Fruit fly (Drosophila melanogaster) whole organism, wandering third instar larva: Measurements from ENCODE around the gene CG11912.

Experiments
- Abd-B ChIP-seq: fragments of >200 bp; optimal IDR thresholded peaks from 2 replicates; lab custom pipeline; 2017; ENCODE audit warnings: missing biosample characterization, missing genetic modification characterization
- CG32264 ChIP-seq: fragments of 200-800 bp; sonication (Bioruptor generic); optimal IDR thresholded peaks from 2 replicates; lab custom pipeline; 2016; ENCODE audit warnings: missing biosample characterization, missing genetic modification characterization
- CrebA ChIP-seq: fragments of 200-800 bp; sonication (Bioruptor generic); optimal IDR thresholded peaks from 2 replicates; lab custom pipeline; 2016; ENCODE audit warnings: missing biosample characterization, mild to moderate bottlenecking, missing genetic modification characterization, borderline replicate concordance
- Dif ChIP-seq: fragments of 200-275, 200-300 bp; sonication (Bioruptor generic); optimal IDR thresholded peaks from 2 replicates; lab custom pipeline; 2018; ENCODE audit warnings: missing biosample characterization, missing genetic modification characterization; ENCODE audit not compliant: partially characterized antibody
- Hnf4 ChIP-seq: fragments of 200-800 bp; sonication (Bioruptor generic); optimal IDR thresholded peaks from 2 replicates; lab custom pipeline; 2016; ENCODE audit warnings: missing biosample characterization, mild to moderate bottlenecking, missing genetic modification characterization
- Hr83 ChIP-seq: fragments of 200-300 bp; sonication (Bioruptor generic); optimal IDR thresholded peaks from 2 replicates; lab custom pipeline; 2016; ENCODE audit warnings: missing biosample characterization, mild to moderate bottlenecking, missing genetic modification characterization, moderate library complexity; ENCODE audit not compliant: poor library complexity, severe bottlenecking
- Jra ChIP-seq: sonication (Bioruptor generic); optimal IDR thresholded peaks from 2 replicates; lab custom pipeline; 2016; ENCODE audit warnings: missing biosample characterization, missing genetic modification characterization
- Myc ChIP-seq: fragments of >200 bp; optimal IDR thresholded peaks from 2 replicates; lab custom pipeline; 2017
- N ChIP-seq: fragments of >200 bp; optimal IDR thresholded peaks from 2 replicates; lab custom pipeline; 2018; ENCODE audit warnings: missing biosample characterization, missing external identifiers, missing genetic modification characterization
- OdsH ChIP-seq: fragments of 200-800 bp; sonication (Bioruptor generic); optimal IDR thresholded peaks from 2 replicates; lab custom pipeline; 2016; ENCODE audit warnings: missing biosample characterization, mild to moderate bottlenecking, missing genetic modification characterization
- Rel ChIP-seq, 2 experiments: fragments of 200-800 bp; sonication (Bioruptor generic) in 1 of 2; optimal IDR thresholded peaks; 2 replicates in 1 of 2; 3 replicates in 1 of 2; lab custom pipeline; 2016 to 2019; ENCODE audit warnings: mild to moderate bottlenecking in 2 of 2, missing biosample characterization in 2 of 2, missing genetic modification characterization in 2 of 2, moderate library complexity in 1 of 2
- Vsx2 ChIP-seq: fragments of 200-300, 225-300 bp; sonication (Bioruptor generic); optimal IDR thresholded peaks from 2 replicates; lab custom pipeline; 2018; ENCODE audit warnings: missing biosample characterization, missing genetic modification characterization; ENCODE audit not compliant: partially characterized antibody
- br ChIP-seq: fragments of 200-800 bp; sonication (Bioruptor generic); optimal IDR thresholded peaks from 2 replicates; lab custom pipeline; 2016; ENCODE audit warnings: missing biosample characterization, missing genetic modification characterization
- brk ChIP-seq: fragments of 200-800 bp; sonication (Bioruptor generic); optimal IDR thresholded peaks from 2 replicates; lab custom pipeline; 2016; ENCODE audit warnings: missing biosample characterization, mild to moderate bottlenecking, missing genetic modification characterization
- dl ChIP-seq, 2 experiments: fragments of 175-275, 200-275 bp in 1 of 2; fragments of 200-275 bp in 1 of 2; sonication (Bioruptor generic); optimal IDR thresholded peaks; lab custom pipeline; 2018; ENCODE audit warnings: mild to moderate bottlenecking in 2 of 2, missing biosample characterization in 2 of 2, missing genetic modification characterization in 2 of 2, moderate library complexity in 2 of 2; ENCODE audit not compliant: partially characterized antibody in 2 of 2, insufficient read depth in 1 of 2
- dmrt93B ChIP-seq: fragments of 200-800 bp; sonication (Bioruptor generic); optimal IDR thresholded peaks from 2 replicates; lab custom pipeline; 2018; ENCODE audit warnings: missing biosample characterization, mild to moderate bottlenecking, missing genetic modification characterization
- dsf ChIP-seq: sonication (Bioruptor generic); optimal IDR thresholded peaks from 2 replicates; lab custom pipeline; 2016; ENCODE audit warnings: missing biosample characterization, missing genetic modification characterization, borderline replicate concordance
- ey ChIP-seq: fragments of 200-800 bp; sonication (Bioruptor generic); optimal IDR thresholded peaks from 2 replicates; lab custom pipeline; 2016; ENCODE audit warnings: missing biosample characterization, missing genetic modification characterization
- foxo ChIP-seq, 2 experiments: fragments of 200-800 bp; sonication (Bioruptor generic); optimal IDR thresholded peaks; 2 replicates in 1 of 2; 3 replicates in 1 of 2; lab custom pipeline; 2016 to 2017; ENCODE audit warnings: missing biosample characterization in 2 of 2, missing genetic modification characterization in 2 of 2
- fru ChIP-seq: fragments of 200-800 bp; sonication (Bioruptor generic); optimal IDR thresholded peaks from 3 replicates; lab custom pipeline; 2016; ENCODE audit warnings: missing biosample characterization, mild to moderate bottlenecking, missing genetic modification characterization
- h ChIP-seq: fragments of 200-800 bp; sonication (Bioruptor generic); optimal IDR thresholded peaks from 3 replicates; lab custom pipeline; 2016; ENCODE audit warnings: missing biosample characterization, mild to moderate bottlenecking, missing genetic modification characterization
- lola ChIP-seq: fragments of >200 bp; optimal IDR thresholded peaks from 2 replicates; lab custom pipeline; 2017; ENCODE audit warnings: missing biosample characterization, missing genetic modification characterization
- pan ChIP-seq: fragments of >200 bp; optimal IDR thresholded peaks from 2 replicates; lab custom pipeline; 2017
- psq ChIP-seq: fragments of 200-800 bp; sonication (Bioruptor generic); optimal IDR thresholded peaks from 3 replicates; lab custom pipeline; 2017; ENCODE audit warnings: missing biosample characterization, mild to moderate bottlenecking, missing genetic modification characterization, moderate library complexity
- rgr ChIP-seq: fragments of 200-800 bp; sonication (Bioruptor generic); optimal IDR thresholded peaks from 3 replicates; lab custom pipeline; 2016; ENCODE audit warnings: missing biosample characterization, mild to moderate bottlenecking, missing genetic modification characterization
- sage ChIP-seq: fragments of 200-800 bp; sonication (Bioruptor generic); optimal IDR thresholded peaks from 2 replicates; lab custom pipeline; 2016; ENCODE audit warnings: missing biosample characterization, mild to moderate bottlenecking, missing genetic modification characterization
- sv ChIP-seq: fragments of 200-800 bp; sonication (Bioruptor generic); optimal IDR thresholded peaks from 3 replicates; lab custom pipeline; 2016; ENCODE audit warnings: missing biosample characterization, missing genetic modification characterization
- tai ChIP-seq: sonication (Bioruptor generic); optimal IDR thresholded peaks from 2 replicates; lab custom pipeline; 2016; ENCODE audit warnings: missing biosample characterization, missing genetic modification characterization
- usp ChIP-seq: fragments of >200 bp; optimal IDR thresholded peaks from 2 replicates; lab custom pipeline; 2017; ENCODE audit warnings: missing biosample characterization, missing genetic modification characterization

Gene CG11912

dm6 chr2L:305646-306045, 13.4 kb downstream of the CG11912 start, which contains the start of gene Plc21C (continued):
- TF ChIP-seq CrebA (GFP tag; lab: Kevin White, UChicago) (no peak), br (GFP tag; lab: Kevin White, UChicago) (peak; percentile 42), sage (no peak), lola (GFP tag; lab: Kevin White, UChicago) (no peak), rgr (GFP tag; lab: Kevin White, UChicago) (peak; percentile 14), Abd-B (GFP tag; lab: Kevin White, UChicago) (no peak), Vsx2 (no peak), dmrt93B (GFP tag; lab: Kevin White, UChicago) (no peak), Rel (GFP tag; optimal IDR thresholded peaks at IDR 0.05; lab: Kevin White, UChicago) (no peak), Rel (tag; optimal IDR thresholded peaks at IDR 0.05; lab: Kevin White, UChicago) (peak; percentile 54)

dm6 chr2L:305198-305597, 13.9 kb downstream of the CG11912 start:
- no peak for TF ChIP-seq brk
- TF ChIP-seq tai (GFP tag; lab: Kevin White, UChicago): no peak
- TF ChIP-seq br (GFP tag; lab: Kevin White, UChicago): no peak
- TF ChIP-seq sv (GFP tag; lab: Kevin White, UChicago): no peak
- no peak for TF ChIP-seq Myc (lab: Kevin White, UChicago)
- no peak for TF ChIP-seq dl (GFP tag; optimal IDR thresholded peaks at IDR 0.05; lab: Kevin White, UChicago; ENCODE audit: insufficient read depth in 1 of 2, partially characterized antibody in 2 of 2)
- no peak for TF ChIP-seq dsf (GFP tag; lab: Kevin White, UChicago)
- no peak for TF ChIP-seq Hnf4 (GFP tag; lab: Kevin White, UChicago)
- no peak for TF ChIP-seq CG32264
- TF ChIP-seq lola (GFP tag; lab: Kevin White, UChicago): no peak
- TF ChIP-seq psq: no peak
- no peak for TF ChIP-seq CrebA (GFP tag; lab: Kevin White, UChicago)
- no peak for TF ChIP-seq Abd-B (GFP tag; lab: Kevin White, UChicago)
- no peak for TF ChIP-seq N (GFP tag; lab: Kevin White, UChicago)
- no peak for TF ChIP-seq pan (lab: Kevin White, UChicago)
- no peak for TF ChIP-seq Dif
- no peak for TF ChIP-seq Jra (GFP tag; lab: Kevin White, UChicago)
- TF ChIP-seq fru (GFP tag; lab: Kevin White, UChicago): no peak
- TF ChIP-seq OdsH (GFP tag; lab: Kevin White, UChicago): no peak

DNA sequence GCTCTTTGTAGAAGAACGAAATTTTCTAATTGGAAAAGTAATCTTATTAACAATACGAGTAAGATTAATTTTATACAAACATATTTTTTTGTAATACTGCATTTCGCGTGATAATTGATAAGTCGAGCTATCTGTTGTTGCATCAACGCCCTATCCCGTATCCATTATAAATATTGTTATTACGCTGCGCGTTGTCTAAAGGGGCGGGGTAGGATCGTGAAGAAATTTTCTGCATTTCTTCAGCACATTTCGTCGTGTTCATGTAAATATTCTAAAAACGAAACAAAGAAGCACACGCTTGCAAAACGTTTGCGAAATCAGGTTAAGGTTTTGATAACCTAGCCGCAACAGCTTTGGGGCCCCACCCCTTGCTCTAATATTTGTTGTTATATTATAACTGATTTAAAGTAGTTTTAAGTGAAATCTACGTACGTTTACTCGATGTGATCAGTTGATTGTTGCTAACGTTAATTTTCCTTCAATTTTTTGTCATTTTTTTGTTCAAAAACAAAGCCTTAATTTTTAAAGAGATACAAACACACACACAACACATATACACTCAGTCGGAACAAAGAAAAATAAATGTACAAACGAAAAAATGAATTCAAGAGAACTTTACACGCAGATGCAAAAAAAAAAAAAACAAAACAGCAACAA, 15.6 kb downstream of the CG11912 start:
- no peak for TF ChIP-seq foxo (GFP tag; optimal IDR thresholded peaks at IDR 0.05; lab: Kevin White, UChicago)
- no peak for TF ChIP-seq Hnf4 (GFP tag; lab: Kevin White, UChicago)
- TF ChIP-seq Dif: no peak
- no peak for TF ChIP-seq usp (GFP tag; lab: Kevin White, UChicago)
- TF ChIP-seq ey: no peak
- TF ChIP-seq lola (GFP tag; lab: Kevin White, UChicago): no peak
- TF ChIP-seq Jra (GFP tag; lab: Kevin White, UChicago): no peak
- TF ChIP-seq dmrt93B (GFP tag; lab: Kevin White, UChicago): no peak

dm6 chr2L:300877-301706, 18.0 kb downstream of the CG11912 start:
- TF ChIP-seq Hr83 (GFP tag; lab: Kevin White, UChicago) (peak; percentile 57), fru (GFP tag; lab: Kevin White, UChicago) (no peak), h (GFP tag; lab: Kevin White, UChicago) (peak; percentile 70), br (GFP tag; lab: Kevin White, UChicago) (peak; percentile 56), Rel (GFP tag; optimal IDR thresholded peaks at IDR 0.05; lab: Kevin White, UChicago) (no peak), Rel (tag; optimal IDR thresholded peaks at IDR 0.05; lab: Kevin White, UChicago) (peak; percentile 61)
- TF ChIP-seq, all 38 proteins: peak for 4
